Fruit fly (Drosophila melanogaster): Measurements from ENCODE around the gene CG9921.

The CG9921 gene

dm6 chrX:16296423-16297292, 36.7 kb downstream of the CG9921 start, which contains the start of gene CG3632 (continued):
- peak; percentile 66 for TF ChIP-seq Doc3 (GFP tag; IDR thresholded peaks at IDR 0.05; ENCODE audit: partially characterized antibody)
- TF ChIP-seq CG11695 (GFP tag; IDR thresholded peaks at IDR 0.05): no peak
- TF ChIP-seq run (tag; optimal IDR thresholded peaks at IDR 0.05): no peak
- peak; percentile 36; the same call in 1 of the 2 replicates for TF ChIP-seq Adf1 (GFP tag; IDR thresholded peaks at IDR 0.05)
- no peak for TF ChIP-seq CG18619 (GFP tag; optimal IDR thresholded peaks at IDR 0.05)
- TF ChIP-seq eve (GFP tag; optimal IDR thresholded peaks at IDR 0.05): no peak
- TF ChIP-seq chn (GFP tag; optimal IDR thresholded peaks at IDR 0.05): peak; percentile 60
- peak; percentile 63 for TF ChIP-seq MESR4 (GFP tag; optimal IDR thresholded peaks at IDR 0.05)
- no peak for TF ChIP-seq TFAM (GFP tag; optimal IDR thresholded peaks at IDR 0.05)
- no peak for TF ChIP-seq slou (GFP tag; optimal IDR thresholded peaks at IDR 0.05)
- TF ChIP-seq CG12104 (GFP tag; optimal IDR thresholded peaks at IDR 0.05): no peak
- TF ChIP-seq CG13424 (tag; optimal IDR thresholded peaks at IDR 0.05): no peak
- TF ChIP-seq CG2120 (GFP tag; optimal IDR thresholded peaks at IDR 0.05): peak; percentile 73
- no peak for TF ChIP-seq fd64A (GFP tag; optimal IDR thresholded peaks at IDR 0.05)
- TF ChIP-seq E2f2 (GFP tag; IDR thresholded peaks at IDR 0.05): no peak; the same call in 1 of the 2 replicates
- TF ChIP-seq CG34224 (GFP tag; IDR thresholded peaks at IDR 0.05; ENCODE audit: partially characterized antibody): peak; percentile 78
- TF ChIP-seq bbx (GFP tag; IDR thresholded peaks at IDR 0.05; ENCODE audit: partially characterized antibody): peak; percentile 92
- TF ChIP-seq Chrac-16 (GFP tag; optimal IDR thresholded peaks at IDR 0.05): no peak
- TF ChIP-seq dati (GFP tag; IDR thresholded peaks at IDR 0.05): no peak
- no peak for TF ChIP-seq Hr3 (GFP tag; optimal IDR thresholded peaks at IDR 0.05)
- no peak for TF ChIP-seq cad (GFP tag; optimal IDR thresholded peaks at IDR 0.05)
- TF ChIP-seq hkb (optimal IDR thresholded peaks at IDR 0.05): no peak
- TF ChIP-seq hkb (GFP tag; IDR thresholded peaks at IDR 0.05): no peak
- TF ChIP-seq CG2712 (tag; optimal IDR thresholded peaks at IDR 0.05): peak; percentile 43
- peak; percentile 53 for TF ChIP-seq Nf-YC (tag; optimal IDR thresholded peaks at IDR 0.05)
- TF ChIP-seq CG14050 (GFP tag; IDR thresholded peaks at IDR 0.05): no peak
- no peak for TF ChIP-seq CG7556 (GFP tag; optimal IDR thresholded peaks at IDR 0.05)
- no peak for TF ChIP-seq CG6654 (GFP tag; optimal IDR thresholded peaks at IDR 0.05)
- no peak for TF ChIP-seq exex (tag; optimal IDR thresholded peaks at IDR 0.05)
- peak; percentile 77 for TF ChIP-seq CG1603 (tag; optimal IDR thresholded peaks at IDR 0.05)
- no peak for TF ChIP-seq fd102C (GFP tag; optimal IDR thresholded peaks at IDR 0.05)
- TF ChIP-seq shn (GFP tag; optimal IDR thresholded peaks at IDR 0.05): peak; percentile 1
- TF ChIP-seq Ptx1 (GFP tag; IDR thresholded peaks at IDR 0.05): no peak; the same call in none of the 2 replicates
- no peak for TF ChIP-seq Nf-YA (GFP tag; IDR thresholded peaks at IDR 0.05)
- no peak for TF ChIP-seq ewg (GFP tag; optimal IDR thresholded peaks at IDR 0.05)
- peak; percentile 39; the same call in 1 of the 3 replicates for TF ChIP-seq CG6175 (GFP tag; IDR thresholded peaks at IDR 0.05)
- TF ChIP-seq B-H2 (GFP tag; optimal IDR thresholded peaks at IDR 0.05): peak; percentile 58
- no peak for TF ChIP-seq crc (GFP tag; optimal IDR thresholded peaks at IDR 0.05)
- TF ChIP-seq CG10431 (GFP tag; optimal IDR thresholded peaks at IDR 0.05): no peak
- TF ChIP-seq pfk (GFP tag; optimal IDR thresholded peaks at IDR 0.05): peak; percentile 88
- TF ChIP-seq CG4282 (GFP tag; optimal IDR thresholded peaks at IDR 0.05): no peak
- peak; percentile 71 for TF ChIP-seq vnd (GFP tag; IDR thresholded peaks at IDR 0.05; ENCODE audit: partially characterized antibody)
- no peak for TF ChIP-seq Meics (GFP tag; optimal IDR thresholded peaks at IDR 0.05)
- TF ChIP-seq Fer3 (tag; optimal IDR thresholded peaks at IDR 0.05): no peak
- TF ChIP-seq CG15011 (GFP tag; optimal IDR thresholded peaks at IDR 0.05): no peak
- TF ChIP-seq CG14965 (GFP tag; optimal IDR thresholded peaks at IDR 0.05; ENCODE audit: borderline replicate concordance): no peak
- no peak for TF ChIP-seq CG12299 (tag; optimal IDR thresholded peaks at IDR 0.05)
- peak; percentile 49; the same call in 1 of the 2 replicates for TF ChIP-seq CG7372 (GFP tag; IDR thresholded peaks at IDR 0.05)
- TF ChIP-seq HmgZ (tag; optimal IDR thresholded peaks at IDR 0.05): peak; percentile 56
